Fruit fly (Drosophila melanogaster): ENCODE measurements around the gene Ugt36A1.

Gene Ugt36A1

dm6 chr2L:3655698-3656105 lies 36.8 kb downstream of the Ugt36A1 start (continued):
- TF ChIP-seq CG3163 (GFP tag; optimal IDR thresholded peaks at IDR 0.05) (peak; percentile 94), repo (GFP tag; optimal IDR thresholded peaks at IDR 0.05) (peak; percentile 97), CoRest (tag; optimal IDR thresholded peaks at IDR 0.05) (peak; percentile 99), Hand (GFP tag; optimal IDR thresholded peaks at IDR 0.05) (peak; percentile 98), CG4854 (GFP tag; optimal IDR thresholded peaks at IDR 0.05) (peak; percentile 97), CG33213 (GFP tag; optimal IDR thresholded peaks at IDR 0.05) (peak; percentile 95), CG3995 (GFP tag; optimal IDR thresholded peaks at IDR 0.05) (peak; percentile 84), twi (tag; optimal IDR thresholded peaks at IDR 0.05) (peak; percentile 96), gcm2 (GFP tag; optimal IDR thresholded peaks at IDR 0.05) (peak; percentile 96), Hr78 (GFP tag; optimal IDR thresholded peaks at IDR 0.05) (peak in 1 of 2 experiments; percentile 93), ATbp (GFP tag; optimal IDR thresholded peaks at IDR 0.05) (peak; percentile 99), CG5953 (GFP tag; IDR thresholded peaks at IDR 0.05) (peak; percentile 97), Blimp-1 (GFP tag; optimal IDR thresholded peaks at IDR 0.05) (peak; percentile 97), Stat92E (GFP tag; optimal IDR thresholded peaks at IDR 0.05) (peak in 1 of 3 experiments; percentile 98), HLH4C (GFP tag; IDR thresholded peaks at IDR 0.05; ENCODE audit: partially characterized antibody) (no peak), psq (GFP tag; optimal IDR thresholded peaks at IDR 0.05) (peak; percentile 85), CG1529 (GFP tag; optimal IDR thresholded peaks at IDR 0.05) (peak; percentile 99), lbe (GFP tag; optimal IDR thresholded peaks at IDR 0.05) (peak; percentile 98), Dek (tag; optimal IDR thresholded peaks at IDR 0.05) (peak; percentile 98), Side (GFP tag; optimal IDR thresholded peaks at IDR 0.05) (peak; percentile 99), CG10654 (GFP tag; optimal IDR thresholded peaks at IDR 0.05) (peak; percentile 98), dimm (GFP tag; IDR thresholded peaks at IDR 0.05) (peak; percentile 95), CG13894 (tag; optimal IDR thresholded peaks at IDR 0.05) (peak; percentile 97), tio (GFP tag; optimal IDR thresholded peaks at IDR 0.05) (peak; percentile 95), jigr1 (GFP tag; IDR thresholded peaks at IDR 0.05) (peak; percentile 93), mam (GFP tag; optimal IDR thresholded peaks at IDR 0.05) (peak; percentile 98), pita (GFP tag; optimal IDR thresholded peaks at IDR 0.05) (no peak), CG13775 (GFP tag; optimal IDR thresholded peaks at IDR 0.05) (peak; percentile 98), CG16815 (GFP tag; optimal IDR thresholded peaks at IDR 0.05) (peak; percentile 96), MESR4 (GFP tag; optimal IDR thresholded peaks at IDR 0.05) (peak; percentile 74), gcm (GFP tag; optimal IDR thresholded peaks at IDR 0.05) (peak; percentile 99), CG4424 (GFP tag; optimal IDR thresholded peaks at IDR 0.05) (peak; percentile 98), ato (GFP tag; IDR thresholded peaks at IDR 0.05; ENCODE audit: partially characterized antibody) (no peak), dpn (GFP tag; optimal IDR thresholded peaks at IDR 0.05) (peak; percentile 98 to 99), CG1832 (GFP tag; optimal IDR thresholded peaks at IDR 0.05) (no peak), CG4328 (GFP tag; optimal IDR thresholded peaks at IDR 0.05) (peak; percentile 98), CG15514 (GFP tag; optimal IDR thresholded peaks at IDR 0.05) (peak; percentile 94), CG12104 (GFP tag; optimal IDR thresholded peaks at IDR 0.05) (peak; percentile 96), dan (GFP tag; IDR thresholded peaks at IDR 0.05) (no peak; the same call in 1 of the 2 replicates), Sin3A (optimal IDR thresholded peaks at IDR 0.05) (no peak), sima (GFP tag; optimal IDR thresholded peaks at IDR 0.05) (peak; percentile 95), CG6813 (GFP tag; optimal IDR thresholded peaks at IDR 0.05) (peak; percentile 98), Ptx1 (GFP tag; IDR thresholded peaks at IDR 0.05) (peak; percentile 98), CG15479 (GFP tag; optimal IDR thresholded peaks at IDR 0.05) (peak; percentile 56), CG9932 (GFP tag; IDR thresholded peaks at IDR 0.05) (peak; percentile 99), fd96Cb (tag; optimal IDR thresholded peaks at IDR 0.05) (peak; percentile 98), CG10431 (GFP tag; optimal IDR thresholded peaks at IDR 0.05) (peak; percentile 96), stwl (tag; optimal IDR thresholded peaks at IDR 0.05) (peak; percentile 65), CG31224 (GFP tag; IDR thresholded peaks at IDR 0.05) (peak; percentile 95), Nf-YA (GFP tag; IDR thresholded peaks at IDR 0.05) (peak; percentile 96)
